Fruit fly (Drosophila melanogaster) whole organism, embryonic: ENCODE data around the gene Nup98-96.
A peak's percentile ranks its signal among the peaks of the same experiment; 100 is the strongest.

Experiments
- Blimp-1 ChIP-seq: fragments of 200-800 bp; sonication (Bioruptor generic); optimal IDR thresholded peaks from 3 replicates; lab custom pipeline; 2018; ENCODE audit warnings: missing biosample characterization, missing genetic modification characterization, mild to moderate bottlenecking, moderate library complexity, missing genetic modification reagents
- CG14667 ChIP-seq: fragments of 200-800 bp; sonication (Bioruptor generic); IDR thresholded peaks from 2 replicates; pipeline ENCODE4 v1.3.6; 2022; ENCODE audit warnings: missing biosample characterization, missing genetic modification characterization
- CG15696 ChIP-seq: fragments of 200-800 bp; sonication (Bioruptor generic); optimal IDR thresholded peaks from 2 replicates; lab custom pipeline; 2019; ENCODE audit warnings: missing biosample characterization, mild to moderate bottlenecking, missing genetic modification characterization, moderate library complexity
- CG17912 ChIP-seq: fragments of 200-800 bp; sonication (Bioruptor generic); optimal IDR thresholded peaks from 2 replicates; lab custom pipeline; 2018; ENCODE audit warnings: missing biosample characterization, mild to moderate bottlenecking, missing genetic modification characterization
- CG4282 ChIP-seq: fragments of 200-800 bp; sonication (Bioruptor generic); optimal IDR thresholded peaks from 2 replicates; lab custom pipeline; 2016; ENCODE audit warnings: missing biosample characterization, missing genetic modification characterization
- CG6791 ChIP-seq: fragments of 200-800 bp; sonication (Bioruptor generic); IDR thresholded peaks from 3 replicates; pipeline ENCODE4 v1.3.6; 2022; ENCODE audit warnings: missing biosample characterization, missing genetic modification characterization; ENCODE audit not compliant: partially characterized antibody
- CG7357 ChIP-seq: fragments of 200-800 bp; sonication (Bioruptor generic); IDR thresholded peaks from 3 replicates; pipeline ENCODE4 v1.3.6; 2022; ENCODE audit warnings: missing biosample characterization, missing genetic modification characterization
- CG7372 ChIP-seq: fragments of 200-800 bp; sonication (Bioruptor generic); IDR thresholded peaks from 2 replicates; pipeline ENCODE4 v1.3.6; 2022; ENCODE audit warnings: missing biosample characterization, missing genetic modification characterization
- CG8924 ChIP-seq: fragments of 200-800 bp; optimal IDR thresholded peaks from 3 replicates; lab custom pipeline; 2019; ENCODE audit warnings: missing biosample characterization, mild to moderate bottlenecking, missing genetic modification characterization, moderate library complexity
- CG9932 ChIP-seq: fragments of 200-800 bp; sonication (Bioruptor generic); IDR thresholded peaks from 2 replicates; pipeline ENCODE4 v1.3.6; 2022; ENCODE audit warnings: missing biosample characterization, missing genetic modification characterization
- Gug ChIP-seq: fragments of 200-800 bp; sonication (Bioruptor generic); IDR thresholded peaks from 4 replicates; pipeline ENCODE4 v1.3.6; 2022; ENCODE audit warnings: missing biosample characterization, missing genetic modification characterization
- Jarid2 ChIP-seq: fragments of 200-800 bp; sonication (Bioruptor generic); optimal IDR thresholded peaks from 3 replicates; lab custom pipeline; 2017; ENCODE audit warnings: mild to moderate bottlenecking, missing biosample characterization, missing genetic modification reagents, missing genetic modification characterization
- Kr ChIP-seq: fragments of 200-800 bp; sonication (Bioruptor generic); optimal IDR thresholded peaks from 2 replicates; lab custom pipeline; 2017; ENCODE audit warnings: missing biosample characterization, mild to moderate bottlenecking, missing genetic modification characterization
- Med ChIP-seq: fragments of 200-800 bp; sonication (Bioruptor generic); peaks from one replicate; lab custom pipeline; 2016; ENCODE audit warnings: missing biosample characterization, missing genetic modification characterization, mild to moderate bottlenecking, inconsistent platforms, moderate library complexity
- NC2β ChIP-seq: fragments of 200-800 bp; sonication (Bioruptor generic); optimal IDR thresholded peaks from 2 replicates; lab custom pipeline; 2016; ENCODE audit warnings: missing biosample characterization, missing genetic modification characterization
- NfI ChIP-seq: fragments of 200-800 bp; sonication (Bioruptor generic); optimal IDR thresholded peaks from 3 replicates; lab custom pipeline; 2018; ENCODE audit warnings: missing biosample characterization, mild to moderate bottlenecking, missing genetic modification characterization, moderate library complexity
- Pdp1 ChIP-seq, 2 experiments: fragments of 200-800 bp; sonication (Bioruptor generic); optimal IDR thresholded peaks; 3 replicates each; lab custom pipeline; 2016; ENCODE audit warnings: missing biosample characterization in 2 of 2, missing genetic modification characterization in 2 of 2, mild to moderate bottlenecking in 1 of 2, moderate library complexity in 1 of 2
- Stat92E ChIP-seq, 3 experiments: fragments of >200 bp in 2 of 3; fragments of 200-800 bp in 1 of 3; sonication (Bioruptor generic) in 1 of 3; optimal IDR thresholded peaks; 2 replicates each; lab custom pipeline; 2017 to 2019; ENCODE audit warnings: missing biosample characterization in 3 of 3, missing genetic modification characterization in 3 of 3, mild to moderate bottlenecking in 1 of 3, moderate library complexity in 1 of 3
- Xrp1 ChIP-seq: fragments of 200-800 bp; sonication (Bioruptor generic); IDR thresholded peaks from 2 replicates; pipeline ENCODE4 v1.3.6; 2022; ENCODE audit warnings: missing biosample characterization, missing genetic modification characterization
- ara ChIP-seq: fragments of 200-800 bp; sonication (Bioruptor generic); IDR thresholded peaks from 2 replicates; pipeline ENCODE4 v1.3.6; 2022; ENCODE audit warnings: missing biosample characterization, missing genetic modification characterization
- bab2 ChIP-seq: fragments of 200-800 bp; sonication (Bioruptor generic); optimal IDR thresholded peaks from 2 replicates; lab custom pipeline; 2016; ENCODE audit warnings: missing biosample characterization, missing genetic modification characterization
- cg ChIP-seq: fragments of 200-800 bp; sonication (Bioruptor generic); optimal IDR thresholded peaks from 3 replicates; lab custom pipeline; 2019; ENCODE audit warnings: missing biosample characterization, mild to moderate bottlenecking, missing genetic modification characterization, moderate library complexity
- grau ChIP-seq: fragments of 200-800 bp; optimal IDR thresholded peaks from 3 replicates; lab custom pipeline; 2019; ENCODE audit warnings: missing biosample characterization, mild to moderate bottlenecking, missing genetic modification characterization, moderate library complexity
- hbn ChIP-seq: fragments of 200-800 bp; sonication (Bioruptor generic); IDR thresholded peaks from 2 replicates; pipeline ENCODE4 v1.3.6; 2022; ENCODE audit warnings: missing biosample characterization, missing genetic modification characterization; ENCODE audit not compliant: partially characterized antibody
- kah ChIP-seq: fragments of 200-800 bp; sonication (Bioruptor generic); optimal IDR thresholded peaks from 2 replicates; lab custom pipeline; 2018; ENCODE audit warnings: missing biosample characterization, mild to moderate bottlenecking, missing genetic modification characterization
- nmo ChIP-seq: fragments of 200-800 bp; sonication (Bioruptor generic); optimal IDR thresholded peaks from 2 replicates; lab custom pipeline; 2018; ENCODE audit warnings: missing biosample characterization, mild to moderate bottlenecking, missing genetic modification characterization, moderate library complexity
- pho ChIP-seq: fragments of 200-800 bp; sonication (Bioruptor generic); optimal IDR thresholded peaks from 2 replicates; lab custom pipeline; 2016; ENCODE audit warnings: missing biosample characterization, missing genetic modification characterization
- pros ChIP-seq: fragments of 200-800 bp; sonication (Bioruptor generic); optimal IDR thresholded peaks from 3 replicates; lab custom pipeline; 2019; ENCODE audit warnings: missing biosample characterization, mild to moderate bottlenecking, missing genetic modification characterization, moderate library complexity
- row ChIP-seq: fragments of 200-800 bp; sonication (Bioruptor generic); IDR thresholded peaks from 3 replicates; pipeline ENCODE4 v1.3.6; 2022; ENCODE audit warnings: missing biosample characterization, missing genetic modification characterization
- sd ChIP-seq: fragments of 200-800 bp; sonication (Bioruptor generic); optimal IDR thresholded peaks from 3 replicates; lab custom pipeline; 2018; ENCODE audit warnings: missing biosample characterization, mild to moderate bottlenecking, missing genetic modification characterization, moderate library complexity
- tgo ChIP-seq: fragments of 200-800 bp; sonication (Bioruptor generic); IDR thresholded peaks from 3 replicates; pipeline ENCODE4 v1.3.6; 2022; ENCODE audit warnings: missing biosample characterization, missing genetic modification characterization
- tll ChIP-seq, 2 experiments: fragments of 200-800 bp in 1 of 2; fragments of >200 bp in 1 of 2; sonication (Bioruptor generic) in 1 of 2; optimal IDR thresholded peaks; 2 replicates each; lab custom pipeline; 2017 to 2019; ENCODE audit warnings: missing biosample characterization in 2 of 2, missing genetic modification characterization in 2 of 2, mild to moderate bottlenecking in 1 of 2, moderate library complexity in 1 of 2
- trh ChIP-seq: fragments of 200-800 bp; sonication (Bioruptor generic); optimal IDR thresholded peaks from 2 replicates; lab custom pipeline; 2016; ENCODE audit warnings: missing biosample characterization, missing genetic modification characterization
- twi ChIP-seq: fragments of 200-800 bp; optimal IDR thresholded peaks from 2 replicates; lab custom pipeline; 2019; ENCODE audit warnings: missing biosample characterization, mild to moderate bottlenecking, missing genetic modification characterization, moderate library complexity
- vvl ChIP-seq: fragments of 200-800 bp; sonication (Bioruptor generic); IDR thresholded peaks from 2 replicates; pipeline ENCODE4 v1.3.6; 2022; ENCODE audit warnings: missing biosample characterization, missing genetic modification characterization
- z ChIP-seq: fragments of 200-800 bp; sonication (Bioruptor generic); IDR thresholded peaks from 3 replicates; pipeline ENCODE4 v1.3.6; 2022; ENCODE audit warnings: missing biosample characterization, missing genetic modification characterization

Gene Nup98-96

dm6 chr3R:23790483-23791175, 9.2 kb upstream of the Nup98-96 start (continued):
- no peak for TF ChIP-seq NC2β
- TF ChIP-seq CG14667 (GFP tag; lab: Robert Waterston, UW) = no peak
- peak; percentile 64 for TF ChIP-seq row (GFP tag; lab: Robert Waterston, UW)
- TF ChIP-seq Med (GFP tag; lab: Kevin White, UChicago) = peak; percentile 83
- TF ChIP-seq CG9932 (GFP tag; lab: Robert Waterston, UW) = peak; percentile 44
- TF ChIP-seq CG8924 (tag; lab: Kevin White, UChicago) = no peak
- 0 out of 2 replicates have a peak, but pooled peaks have one; percentile 15 for TF ChIP-seq Xrp1 (GFP tag; lab: Robert Waterston, UW)
- TF ChIP-seq NfI = no peak
- TF ChIP-seq grau = peak; percentile 94
- TF ChIP-seq bab2 (GFP tag; lab: Kevin White, UChicago) = peak; percentile 16
- no peak for TF ChIP-seq CG17912 (GFP tag; lab: Kevin White, UChicago)
- TF ChIP-seq CG4282 (GFP tag; lab: Kevin White, UChicago) = no peak
- TF ChIP-seq cg = no peak
- 0 out of 2 replicates have a peak, but pooled peaks have one; percentile 17 for TF ChIP-seq ara (GFP tag; lab: Robert Waterston, UW)
- 0 out of 2 replicates have a peak, but pooled peaks have one; percentile 12 for TF ChIP-seq CG7372 (GFP tag; lab: Robert Waterston, UW)
- TF ChIP-seq Gug (GFP tag; lab: Robert Waterston, UW) = peak; percentile 31; the same call in 1 of the 4 replicates
- TF ChIP-seq hbn = no peak
- no peak for TF ChIP-seq z
- TF ChIP-seq Kr (GFP tag; lab: Kevin White, UChicago) = peak; percentile 77
- TF ChIP-seq CG15696 = peak; percentile 43
- no peak for TF ChIP-seq Jarid2 (GFP tag; lab: Kevin White, UChicago)
- no peak for TF ChIP-seq CG7357 (GFP tag; lab: Robert Waterston, UW)
- no peak for TF ChIP-seq tgo (GFP tag; lab: Robert Waterston, UW)
- peak; percentile 54 for TF ChIP-seq pros (GFP tag; lab: Kevin White, UChicago)
- peak; percentile 93 for TF ChIP-seq twi (tag; lab: Kevin White, UChicago)
- TF ChIP-seq tll (GFP tag; optimal IDR thresholded peaks at IDR 0.05; lab: Kevin White, UChicago) = peak in 1 of 2 experiments; percentile 51
- TF ChIP-seq CG6791 (GFP tag; lab: Robert Waterston, UW) = 0 out of 3 replicates have a peak, but pooled peaks have one; percentile 25
- TF ChIP-seq trh = no peak
- TF ChIP-seq Blimp-1 = peak; percentile 56
- TF ChIP-seq vvl (GFP tag; lab: Robert Waterston, UW) = 0 out of 2 replicates have a peak, but pooled peaks have one; percentile 0
- peak; percentile 92 for TF ChIP-seq sd (tag; lab: Kevin White, UChicago)
- no peak for TF ChIP-seq pho
- TF ChIP-seq kah (GFP tag; lab: Kevin White, UChicago) = no peak
- TF ChIP-seq Stat92E (GFP tag; optimal IDR thresholded peaks at IDR 0.05; lab: Kevin White, UChicago) = peak in 1 of 3 experiments; percentile 56

- TF ChIP-seq nmo = no peak
- TF ChIP-seq Pdp1 (GFP tag; optimal IDR thresholded peaks at IDR 0.05; lab: Kevin White, UChicago) = peak in 1 of 2 experiments; percentile 2
These were observed 8.2 kb upstream of the Nup98-96 start for dm6 chr3R:23789584-23789983.
